Worm (Caenorhabditis elegans) whole organism, young adult: ENCODE results near the gene K08C7.4.

Source experiments
- F39B2.1 ChIP-seq: fragments of 200-800 bp; sonication (Bioruptor generic); IDR thresholded peaks from 2 replicates; pipeline ENCODE4 v1.3.6; 2022; ENCODE audit warnings: missing genetic modification reagents, missing genetic modification characterization, missing compliant biosample characterization
- F49E8.2 ChIP-seq: sonication (generic microtip); optimal IDR thresholded peaks from 3 replicates; lab custom pipeline; 2017; ENCODE audit warnings: missing genetic modification characterization, mild to moderate bottlenecking, missing compliant biosample characterization, antibody characterized with exemption, moderate library complexity; ENCODE audit not compliant: insufficient read depth
- F52B5.7 ChIP-seq: sonication (generic microtip); optimal IDR thresholded peaks from 2 replicates; lab custom pipeline; 2016; ENCODE audit warnings: mild to moderate bottlenecking, missing genetic modification characterization, missing compliant biosample characterization
- F57C9.4 ChIP-seq: sonication (generic microtip); optimal IDR thresholded peaks from 2 replicates; lab custom pipeline; 2017; ENCODE audit warnings: mild to moderate bottlenecking, missing genetic modification characterization, missing compliant biosample characterization
- T07F8.4 ChIP-seq: sonication (generic microtip); optimal IDR thresholded peaks from 2 replicates; lab custom pipeline; 2016; ENCODE audit warnings: mild to moderate bottlenecking, missing genetic modification characterization, moderate library complexity, missing compliant biosample characterization
- T26A5.8 ChIP-seq: sonication (generic microtip); optimal IDR thresholded peaks from 2 replicates; lab custom pipeline; 2016; ENCODE audit warnings: missing genetic modification characterization, missing compliant biosample characterization
- Y56A3A.18 ChIP-seq: fragments of 200-800 bp; sonication (Bioruptor generic); IDR thresholded peaks from 2 replicates; pipeline ENCODE4 v1.3.6; 2022; ENCODE audit warnings: missing genetic modification reagents, missing genetic modification characterization, missing compliant biosample characterization
- Y79H2A.3 ChIP-seq: fragments of 200-800 bp; sonication (Bioruptor generic); conservative IDR thresholded peaks from 2 replicates; pipeline ENCODE4 v1.3.6; 2022; ENCODE audit warnings: missing genetic modification reagents, missing genetic modification characterization, missing compliant biosample characterization
- Y95B8A.8 ChIP-seq: fragments of 200-800 bp; sonication (Bioruptor generic); IDR thresholded peaks from 2 replicates; pipeline ENCODE4 v1.3.6; 2022; ENCODE audit warnings: missing genetic modification reagents, missing genetic modification characterization, missing compliant biosample characterization
- atf-7 ChIP-seq: sonication (generic microtip); optimal IDR thresholded peaks from 2 replicates; lab custom pipeline; 2017; ENCODE audit warnings: mild to moderate bottlenecking, missing genetic modification characterization, missing compliant biosample characterization
- attf-3 ChIP-seq: fragments of 200-800 bp; sonication (Bioruptor generic); conservative IDR thresholded peaks from 2 replicates; pipeline ENCODE4 v1.3.6; 2022; ENCODE audit warnings: missing genetic modification reagents, missing genetic modification characterization, missing compliant biosample characterization
- bed-2 ChIP-seq: fragments of 200-800 bp; sonication (Bioruptor generic); IDR thresholded peaks from 2 replicates; pipeline ENCODE4 v1.3.6; 2022; ENCODE audit warnings: missing genetic modification reagents, missing genetic modification characterization, missing compliant biosample characterization
- ccch-3 ChIP-seq: fragments of 200-800 bp; sonication (Bioruptor generic); optimal IDR thresholded peaks from 2 replicates; lab custom pipeline; 2018; ENCODE audit warnings: mild to moderate bottlenecking, missing genetic modification characterization, missing compliant biosample characterization
- ceh-100 ChIP-seq: fragments of 200-800 bp; sonication (Bioruptor generic); IDR thresholded peaks from 2 replicates; pipeline ENCODE4 v1.3.6; 2022; ENCODE audit warnings: missing genetic modification reagents, missing genetic modification characterization, missing compliant biosample characterization
- ceh-79 ChIP-seq: sonication (generic microtip); optimal IDR thresholded peaks from 2 replicates; lab custom pipeline; 2017; ENCODE audit warnings: mild to moderate bottlenecking, missing genetic modification characterization, missing compliant biosample characterization
- dox-1 ChIP-seq: fragments of 200-800 bp; sonication (Bioruptor generic); IDR thresholded peaks from 2 replicates; pipeline ENCODE4 v1.3.6; 2022; ENCODE audit warnings: missing genetic modification reagents, missing genetic modification characterization, missing compliant biosample characterization
- ets-4 ChIP-seq: fragments of 200-800 bp; sonication (Bioruptor generic); optimal IDR thresholded peaks from 2 replicates; lab custom pipeline; 2018; ENCODE audit warnings: mild to moderate bottlenecking, missing genetic modification characterization, missing compliant biosample characterization
- gei-17 ChIP-seq: fragments of 200-800 bp; sonication (Bioruptor generic); optimal IDR thresholded peaks from 2 replicates; lab custom pipeline; 2018; ENCODE audit warnings: mild to moderate bottlenecking, missing genetic modification characterization, missing compliant biosample characterization
- hrde-1 ChIP-seq: sonication (generic microtip); optimal IDR thresholded peaks from 2 replicates; lab custom pipeline; 2016; ENCODE audit warnings: missing genetic modification characterization, mild to moderate bottlenecking, missing compliant biosample characterization, moderate library complexity, missing genotype, missing genetic modification reagents, borderline replicate concordance
- lin-26 ChIP-seq: fragments of 200-800 bp; sonication (Bioruptor generic); IDR thresholded peaks from 2 replicates; pipeline ENCODE4 v1.3.6; 2022; ENCODE audit warnings: missing genetic modification reagents, missing genetic modification characterization, missing compliant biosample characterization
- lin-35 ChIP-seq, 3 experiments: fragments of 150-350 bp in 2 of 3; sonication (generic microtip) in 1 of 3; optimal IDR thresholded peaks; 2 replicates each; lab custom pipeline; 2014 to 2018; ENCODE audit warnings: missing biosample characterization in 3 of 3, missing genetic modification characterization in 3 of 3, missing genetic modification reagents in 3 of 3
- lsl-1 ChIP-seq: fragments of 200-800 bp; sonication (Bioruptor generic); optimal IDR thresholded peaks from 2 replicates; lab custom pipeline; 2018; ENCODE audit warnings: mild to moderate bottlenecking, missing genetic modification characterization, moderate library complexity, missing compliant biosample characterization
- madf-3 ChIP-seq: fragments of 200-800 bp; sonication (Bioruptor generic); IDR thresholded peaks from 2 replicates; pipeline ENCODE4 v1.3.6; 2022; ENCODE audit warnings: missing genetic modification reagents, missing genetic modification characterization, missing compliant biosample characterization
- madf-8 ChIP-seq: fragments of 200-800 bp; sonication (Bioruptor generic); conservative IDR thresholded peaks from 2 replicates; pipeline ENCODE4 v1.3.6; 2022; ENCODE audit warnings: missing genetic modification reagents, missing genetic modification characterization, missing compliant biosample characterization
- mcd-1 ChIP-seq: fragments of 200-800 bp; sonication (Bioruptor generic); IDR thresholded peaks from 2 replicates; pipeline ENCODE4 v1.3.6; 2022; ENCODE audit warnings: missing genetic modification reagents, missing genetic modification characterization, missing compliant biosample characterization
- nfya-2 ChIP-seq: fragments of 200-800 bp; sonication (Bioruptor generic); IDR thresholded peaks from 2 replicates; pipeline ENCODE4 v1.3.6; 2022; ENCODE audit warnings: missing genetic modification reagents, missing genetic modification characterization, missing compliant biosample characterization
- nhr-120 ChIP-seq: fragments of 200-800 bp; sonication (Bioruptor generic); IDR thresholded peaks from 2 replicates; pipeline ENCODE4 v1.3.6; 2022; ENCODE audit warnings: missing genetic modification characterization, missing compliant biosample characterization
- nhr-27 ChIP-seq: fragments of 200-800 bp; sonication (Bioruptor generic); optimal IDR thresholded peaks from 2 replicates; lab custom pipeline; 2018; ENCODE audit warnings: mild to moderate bottlenecking, missing genetic modification characterization, moderate library complexity, missing compliant biosample characterization
- nhr-80 ChIP-seq: sonication (generic microtip); optimal IDR thresholded peaks from 2 replicates; lab custom pipeline; 2016; ENCODE audit warnings: missing genetic modification characterization, missing compliant biosample characterization
- rpc-1 ChIP-seq, 2 experiments: fragments of 150-350 bp in 1 of 2; sonication (generic microtip) in 1 of 2; optimal IDR thresholded peaks; 2 replicates each; lab custom pipeline; 2014 to 2018; ENCODE audit warnings: missing biosample characterization in 1 of 2, missing genetic modification characterization in 1 of 2, missing genetic modification reagents in 1 of 2, missing genotype in 1 of 2
- sea-2 ChIP-seq: fragments of 200-800 bp; sonication (Bioruptor generic); IDR thresholded peaks from 2 replicates; pipeline ENCODE4 v1.3.6; 2022; ENCODE audit warnings: missing genetic modification characterization, missing compliant biosample characterization
- snpc-3.4 ChIP-seq: sonication (generic microtip); optimal IDR thresholded peaks from 2 replicates; lab custom pipeline; 2017; ENCODE audit warnings: missing genetic modification characterization, mild to moderate bottlenecking, missing compliant biosample characterization, antibody characterized with exemption, moderate library complexity, missing genotype, missing genetic modification reagents
- somi-1 ChIP-seq: fragments of 200-800 bp; sonication (Bioruptor generic); optimal IDR thresholded peaks from 2 replicates; lab custom pipeline; 2018; ENCODE audit warnings: mild to moderate bottlenecking, missing genetic modification characterization, missing compliant biosample characterization
- unc-62 ChIP-seq: fragments of 150-350 bp; optimal IDR thresholded peaks from 2 replicates; lab custom pipeline; 2014; ENCODE audit warnings: missing biosample characterization, missing genetic modification reagents, missing genetic modification characterization
- zfh-2 ChIP-seq: fragments of 200-800 bp; sonication (Bioruptor generic); conservative IDR thresholded peaks from 2 replicates; pipeline ENCODE4 v1.3.6; 2022; ENCODE audit warnings: missing genetic modification reagents, missing genetic modification characterization, missing compliant biosample characterization
- ztf-22 ChIP-seq: fragments of 200-800 bp; sonication (Bioruptor generic); optimal IDR thresholded peaks from 2 replicates; lab custom pipeline; 2018; ENCODE audit warnings: mild to moderate bottlenecking, missing genetic modification characterization, moderate library complexity, missing compliant biosample characterization
- ztf-26 ChIP-seq: sonication (generic microtip); optimal IDR thresholded peaks from 2 replicates; lab custom pipeline; 2017; ENCODE audit warnings: missing genetic modification characterization, missing compliant biosample characterization
- ztf-28 ChIP-seq: fragments of 200-800 bp; sonication (Bioruptor generic); IDR thresholded peaks from 2 replicates; pipeline ENCODE4 v1.3.6; 2022; ENCODE audit warnings: missing genetic modification reagents, missing genetic modification characterization, missing compliant biosample characterization
- ztf-6 ChIP-seq: fragments of 200-800 bp; sonication (Bioruptor generic); IDR thresholded peaks from 2 replicates; pipeline ENCODE4 v1.3.6; 2022; ENCODE audit warnings: missing genetic modification reagents, missing genetic modification characterization, missing compliant biosample characterization

The K08C7.4 gene

ce11 chrIV:10680379-10680778 lies at the start of gene K08C7.4:
K08C7.4 (minus strand) TSS chrIV:10680479.
- TF ChIP-seq F57C9.4 (tag; lab: Kevin White, UChicago) (no peak), ets-4 (GFP tag; lab: Kevin White, UChicago) (no peak), T26A5.8 (no peak), atf-7 (tag; lab: Kevin White, UChicago) (no peak), Y79H2A.3 (no peak), mcd-1 (GFP tag; lab: Robert Waterston, UW) (no peak), lin-35 (GFP tag; optimal IDR thresholded peaks at IDR 0.05; lab: Kevin White, UChicago) (no peak), ztf-22 (no peak), madf-3 (no peak), nfya-2 (no peak), ceh-79 (no peak), nhr-120 (no peak), snpc-3.4 (no peak), rpc-1 (optimal IDR thresholded peaks at IDR 0.05; lab: Kevin White, UChicago) (no peak), rpc-1 (tag; optimal IDR thresholded peaks at IDR 0.05; lab: Kevin White, UChicago) (no peak), F52B5.7 (tag; lab: Kevin White, UChicago) (no peak), unc-62 (no peak), zfh-2 (no peak), ztf-28 (GFP tag; lab: Robert Waterston, UW) (no peak), F39B2.1 (GFP tag; lab: Robert Waterston, UW) (no peak)
- TF ChIP-seq, all 124 proteins: peak for 0

ce11 chrIV:10727734-10728133 lies 47.5 kb upstream of the K08C7.4 start, which contains the start of gene ZC168.2:
ZC168.2 (plus strand) TSS chrIV:10728034.
- no peak for TF ChIP-seq zfh-2
- TF ChIP-seq Y95B8A.8 (GFP tag; lab: Robert Waterston, UW), result no peak
- no peak for TF ChIP-seq nhr-80 (tag; lab: Kevin White, UChicago)
- no peak for TF ChIP-seq nhr-27 (tag; lab: Kevin White, UChicago)
- no peak for TF ChIP-seq sea-2
- TF ChIP-seq ccch-3, result no peak
- no peak for TF ChIP-seq unc-62
- TF ChIP-seq dox-1 (GFP tag; lab: Robert Waterston, UW), result no peak
- no peak for TF ChIP-seq madf-8
- no peak for TF ChIP-seq attf-3 (GFP tag; lab: Robert Waterston, UW)
- TF ChIP-seq F49E8.2 (tag; lab: Kevin White, UChicago), result no peak
- no peak for TF ChIP-seq bed-2 (GFP tag; lab: Robert Waterston, UW)
- TF ChIP-seq gei-17, result no peak
- TF ChIP-seq lsl-1 (GFP tag; lab: Kevin White, UChicago), result no peak
- TF ChIP-seq ztf-26, result no peak
- no peak for TF ChIP-seq snpc-3.4
- TF ChIP-seq lin-26, result no peak
- no peak for TF ChIP-seq somi-1
- no peak for TF ChIP-seq ceh-100 (GFP tag; lab: Robert Waterston, UW)

ce11 chrIV:10718865-10719264 lies 38.6 kb upstream of the K08C7.4 start:
- TF ChIP-seq ztf-6 (GFP tag; lab: Robert Waterston, UW) (no peak), madf-3 (no peak), T07F8.4 (no peak), Y79H2A.3 (no peak), Y56A3A.18 (GFP tag; lab: Robert Waterston, UW) (no peak), hrde-1 (tag; lab: Kevin White, UChicago) (no peak)
